Fruit fly (Drosophila melanogaster) whole organism, wandering third instar larva: Measurements from ENCODE around the gene Septin4.
A peak's percentile ranks its signal among the peaks of the same experiment; 100 is the strongest.

Experiments used
- Abd-B ChIP-seq: fragments of >200 bp; optimal IDR thresholded peaks from 2 replicates; lab custom pipeline; 2017; ENCODE audit warnings: missing biosample characterization, missing genetic modification characterization
- CG32264 ChIP-seq: fragments of 200-800 bp; sonication (Bioruptor generic); optimal IDR thresholded peaks from 2 replicates; lab custom pipeline; 2016; ENCODE audit warnings: missing biosample characterization, missing genetic modification characterization
- CG9705 ChIP-seq: fragments of 200-800 bp; sonication (Bioruptor generic); optimal IDR thresholded peaks from 2 replicates; lab custom pipeline; 2018; ENCODE audit warnings: missing biosample characterization, mild to moderate bottlenecking, missing genetic modification characterization
- CrebA ChIP-seq: fragments of 200-800 bp; sonication (Bioruptor generic); optimal IDR thresholded peaks from 2 replicates; lab custom pipeline; 2016; ENCODE audit warnings: missing biosample characterization, mild to moderate bottlenecking, missing genetic modification characterization, borderline replicate concordance
- Dif ChIP-seq: fragments of 200-275, 200-300 bp; sonication (Bioruptor generic); optimal IDR thresholded peaks from 2 replicates; lab custom pipeline; 2018; ENCODE audit warnings: missing biosample characterization, missing genetic modification characterization; ENCODE audit not compliant: partially characterized antibody
- HLH106 ChIP-seq: fragments of 200-800 bp; optimal IDR thresholded peaks from 3 replicates; lab custom pipeline; 2019; ENCODE audit warnings: missing biosample characterization, mild to moderate bottlenecking, missing genetic modification characterization, moderate library complexity
- Hr78 ChIP-seq: fragments of >200 bp; optimal IDR thresholded peaks from 2 replicates; lab custom pipeline; 2017; ENCODE audit warnings: missing biosample characterization, missing genetic modification characterization
- Hr83 ChIP-seq: fragments of 200-300 bp; sonication (Bioruptor generic); optimal IDR thresholded peaks from 2 replicates; lab custom pipeline; 2016; ENCODE audit warnings: missing biosample characterization, mild to moderate bottlenecking, missing genetic modification characterization, moderate library complexity; ENCODE audit not compliant: poor library complexity, severe bottlenecking
- Jra ChIP-seq: sonication (Bioruptor generic); optimal IDR thresholded peaks from 2 replicates; lab custom pipeline; 2016; ENCODE audit warnings: missing biosample characterization, missing genetic modification characterization
- Mio ChIP-seq: sonication (Bioruptor generic); optimal IDR thresholded peaks from 2 replicates; lab custom pipeline; 2016; ENCODE audit warnings: missing biosample characterization, missing genetic modification characterization
- Myc ChIP-seq: fragments of >200 bp; optimal IDR thresholded peaks from 2 replicates; lab custom pipeline; 2017
- N ChIP-seq: fragments of >200 bp; optimal IDR thresholded peaks from 2 replicates; lab custom pipeline; 2018; ENCODE audit warnings: missing biosample characterization, missing external identifiers, missing genetic modification characterization
- OdsH ChIP-seq: fragments of 200-800 bp; sonication (Bioruptor generic); optimal IDR thresholded peaks from 2 replicates; lab custom pipeline; 2016; ENCODE audit warnings: missing biosample characterization, mild to moderate bottlenecking, missing genetic modification characterization
- Rel ChIP-seq, 2 experiments: fragments of 200-800 bp; sonication (Bioruptor generic) in 1 of 2; optimal IDR thresholded peaks; 2 replicates in 1 of 2; 3 replicates in 1 of 2; lab custom pipeline; 2016 to 2019; ENCODE audit warnings: mild to moderate bottlenecking in 2 of 2, missing biosample characterization in 2 of 2, missing genetic modification characterization in 2 of 2, moderate library complexity in 1 of 2
- Vsx2 ChIP-seq: fragments of 200-300, 225-300 bp; sonication (Bioruptor generic); optimal IDR thresholded peaks from 2 replicates; lab custom pipeline; 2018; ENCODE audit warnings: missing biosample characterization, missing genetic modification characterization; ENCODE audit not compliant: partially characterized antibody
- br ChIP-seq: fragments of 200-800 bp; sonication (Bioruptor generic); optimal IDR thresholded peaks from 2 replicates; lab custom pipeline; 2016; ENCODE audit warnings: missing biosample characterization, missing genetic modification characterization
- brk ChIP-seq: fragments of 200-800 bp; sonication (Bioruptor generic); optimal IDR thresholded peaks from 2 replicates; lab custom pipeline; 2016; ENCODE audit warnings: missing biosample characterization, mild to moderate bottlenecking, missing genetic modification characterization
- dl ChIP-seq, 2 experiments: fragments of 175-275, 200-275 bp in 1 of 2; fragments of 200-275 bp in 1 of 2; sonication (Bioruptor generic); optimal IDR thresholded peaks; lab custom pipeline; 2018; ENCODE audit warnings: mild to moderate bottlenecking in 2 of 2, missing biosample characterization in 2 of 2, missing genetic modification characterization in 2 of 2, moderate library complexity in 2 of 2; ENCODE audit not compliant: partially characterized antibody in 2 of 2, insufficient read depth in 1 of 2
- dmrt93B ChIP-seq: fragments of 200-800 bp; sonication (Bioruptor generic); optimal IDR thresholded peaks from 2 replicates; lab custom pipeline; 2018; ENCODE audit warnings: missing biosample characterization, mild to moderate bottlenecking, missing genetic modification characterization
- ey ChIP-seq: fragments of 200-800 bp; sonication (Bioruptor generic); optimal IDR thresholded peaks from 2 replicates; lab custom pipeline; 2016; ENCODE audit warnings: missing biosample characterization, missing genetic modification characterization
- foxo ChIP-seq, 2 experiments: fragments of 200-800 bp; sonication (Bioruptor generic); optimal IDR thresholded peaks; 2 replicates in 1 of 2; 3 replicates in 1 of 2; lab custom pipeline; 2016 to 2017; ENCODE audit warnings: missing biosample characterization in 2 of 2, missing genetic modification characterization in 2 of 2
- fru ChIP-seq: fragments of 200-800 bp; sonication (Bioruptor generic); optimal IDR thresholded peaks from 3 replicates; lab custom pipeline; 2016; ENCODE audit warnings: missing biosample characterization, mild to moderate bottlenecking, missing genetic modification characterization
- h ChIP-seq: fragments of 200-800 bp; sonication (Bioruptor generic); optimal IDR thresholded peaks from 3 replicates; lab custom pipeline; 2016; ENCODE audit warnings: missing biosample characterization, mild to moderate bottlenecking, missing genetic modification characterization
- jim ChIP-seq: fragments of 175-275, 200-325 bp; sonication (Bioruptor generic); optimal IDR thresholded peaks from 2 replicates; lab custom pipeline; 2016; ENCODE audit warnings: missing biosample characterization, mild to moderate bottlenecking, missing genetic modification characterization
- lola ChIP-seq: fragments of >200 bp; optimal IDR thresholded peaks from 2 replicates; lab custom pipeline; 2017; ENCODE audit warnings: missing biosample characterization, missing genetic modification characterization
- pan ChIP-seq: fragments of >200 bp; optimal IDR thresholded peaks from 2 replicates; lab custom pipeline; 2017
- sv ChIP-seq: fragments of 200-800 bp; sonication (Bioruptor generic); optimal IDR thresholded peaks from 3 replicates; lab custom pipeline; 2016; ENCODE audit warnings: missing biosample characterization, missing genetic modification characterization
- usp ChIP-seq: fragments of >200 bp; optimal IDR thresholded peaks from 2 replicates; lab custom pipeline; 2017; ENCODE audit warnings: missing biosample characterization, missing genetic modification characterization
- woc ChIP-seq: sonication (Bioruptor generic); optimal IDR thresholded peaks from 2 replicates; lab custom pipeline; 2016; ENCODE audit warnings: missing biosample characterization, mild to moderate bottlenecking, missing genetic modification characterization

The Septin4 gene

dm6 chrX:16721168-16721567 lies 26.2 kb upstream of the Septin4 start, which contains the start of the genes CG32572 and CG34325:
Gene CG32572, plus strand, starts transcription at chrX:16721183.
Gene CG34325, minus strand, starts transcription at chrX:16721411.
- no peak for TF ChIP-seq CrebA (GFP tag; lab: Kevin White, UChicago)
- TF ChIP-seq CG9705 (GFP tag; lab: Kevin White, UChicago), result no peak
- TF ChIP-seq Rel (GFP tag; optimal IDR thresholded peaks at IDR 0.05; lab: Kevin White, UChicago), result no peak
- no peak for TF ChIP-seq Rel (tag; optimal IDR thresholded peaks at IDR 0.05; lab: Kevin White, UChicago)
- no peak for TF ChIP-seq Abd-B
- TF ChIP-seq dl (GFP tag; optimal IDR thresholded peaks at IDR 0.05; lab: Kevin White, UChicago; ENCODE audit: insufficient read depth in 1 of 2, partially characterized antibody in 2 of 2), result no peak
- no peak for TF ChIP-seq OdsH (GFP tag; lab: Kevin White, UChicago)
- TF ChIP-seq pan, result no peak
- TF ChIP-seq usp, result no peak
- TF ChIP-seq N, result no peak
- TF ChIP-seq HLH106 (tag; lab: Kevin White, UChicago), result no peak
- TF ChIP-seq Myc, result no peak
- TF ChIP-seq fru (GFP tag; lab: Kevin White, UChicago), result no peak
- TF ChIP-seq woc (GFP tag; lab: Kevin White, UChicago), result no peak
- no peak for TF ChIP-seq Hr78

- no peak for TF ChIP-seq ey (GFP tag; lab: Kevin White, UChicago)
- no peak for TF ChIP-seq Jra
- TF ChIP-seq h (GFP tag; lab: Kevin White, UChicago), result no peak
- TF ChIP-seq lola (GFP tag; lab: Kevin White, UChicago), result no peak
- TF ChIP-seq, all 38 proteins: peak for 0
Observed at dm6 chrX:16718169-16718723, 23.3 kb upstream of the Septin4 start.

dm6 chrX:16716649-16717048 lies 21.7 kb upstream of the Septin4 start:
- TF ChIP-seq CrebA (GFP tag; lab: Kevin White, UChicago) (no peak), sv (GFP tag; lab: Kevin White, UChicago) (no peak), Rel (GFP tag; optimal IDR thresholded peaks at IDR 0.05; lab: Kevin White, UChicago) (no peak), Rel (tag; optimal IDR thresholded peaks at IDR 0.05; lab: Kevin White, UChicago) (peak; percentile 58), br (GFP tag; lab: Kevin White, UChicago) (no peak), h (GFP tag; lab: Kevin White, UChicago) (no peak), woc (GFP tag; lab: Kevin White, UChicago) (no peak), dmrt93B (GFP tag; lab: Kevin White, UChicago) (no peak)

dm6 chrX:16711003-16711402 lies 16.0 kb upstream of the Septin4 start, which contains the start of gene CG13008:
Gene CG13008, plus strand, starts transcription at chrX:16711303.
- TF ChIP-seq sv (GFP tag; lab: Kevin White, UChicago) (no peak), Hr83 (GFP tag; lab: Kevin White, UChicago) (no peak), Hr78 (no peak), Mio (GFP tag; lab: Kevin White, UChicago) (no peak), CG9705 (GFP tag; lab: Kevin White, UChicago) (no peak), CG32264 (GFP tag; lab: Kevin White, UChicago) (no peak), Myc (no peak), brk (GFP tag; lab: Kevin White, UChicago) (no peak)

- no peak for TF ChIP-seq Abd-B
- TF ChIP-seq foxo (GFP tag; optimal IDR thresholded peaks at IDR 0.05; lab: Kevin White, UChicago), result no peak
- no peak for TF ChIP-seq HLH106 (tag; lab: Kevin White, UChicago)
- no peak for TF ChIP-seq Vsx2 (GFP tag; lab: Kevin White, UChicago)
- TF ChIP-seq dmrt93B (GFP tag; lab: Kevin White, UChicago), result no peak
- no peak for TF ChIP-seq Dif (GFP tag; lab: Kevin White, UChicago)
- TF ChIP-seq Hr78, result no peak
- TF ChIP-seq lola (GFP tag; lab: Kevin White, UChicago), result no peak
- TF ChIP-seq h (GFP tag; lab: Kevin White, UChicago), result peak; percentile 12
Observed at dm6 chrX:16706774-16707173, 11.8 kb upstream of the Septin4 start, which contains the start of gene CG9672. Gene CG9672, minus strand, starts transcription at chrX:16706874.

dm6 chrX:16703747-16704146 lies 8.8 kb upstream of the Septin4 start, which contains the start of the genes CG9673 and CG4653:
Gene CG9673, minus strand, starts transcription at chrX:16703884.
Gene CG4653, plus strand, starts transcription at chrX:16704081.
- TF ChIP-seq CG32264 (GFP tag; lab: Kevin White, UChicago) (no peak), jim (GFP tag; lab: Kevin White, UChicago) (no peak), sv (GFP tag; lab: Kevin White, UChicago) (no peak), br (GFP tag; lab: Kevin White, UChicago) (no peak), CrebA (GFP tag; lab: Kevin White, UChicago) (peak; percentile 24), brk (GFP tag; lab: Kevin White, UChicago) (no peak), Rel (GFP tag; optimal IDR thresholded peaks at IDR 0.05; lab: Kevin White, UChicago) (no peak), Rel (tag; optimal IDR thresholded peaks at IDR 0.05; lab: Kevin White, UChicago) (no peak), usp (no peak)
